Fruit fly (Drosophila melanogaster) whole organism, embryonic: Measurements from ENCODE around the gene CG43233.

ENCODE experiments used
- Ada2b ChIP-seq: fragments of 200-800 bp; sonication (Bioruptor generic); IDR thresholded peaks from 2 replicates; pipeline ENCODE4 v1.3.6; 2022; ENCODE audit warnings: missing biosample characterization, missing genetic modification characterization
- CG10462 ChIP-seq: fragments of 200-800 bp; sonication (Bioruptor generic); optimal IDR thresholded peaks from 2 replicates; lab custom pipeline; 2016; ENCODE audit warnings: missing biosample characterization, missing genetic modification characterization
- CG11504 ChIP-seq: fragments of 200-800 bp; sonication (Bioruptor generic); optimal IDR thresholded peaks from 3 replicates; lab custom pipeline; 2019; ENCODE audit warnings: missing biosample characterization, mild to moderate bottlenecking, missing genetic modification characterization, moderate library complexity
- CG11723 ChIP-seq: fragments of 200-800 bp; sonication (Bioruptor generic); optimal IDR thresholded peaks from 2 replicates; lab custom pipeline; 2017; ENCODE audit warnings: missing biosample characterization, mild to moderate bottlenecking, missing genetic modification characterization
- CG13287 ChIP-seq: fragments of 200-800 bp; sonication (Bioruptor generic); IDR thresholded peaks from 2 replicates; pipeline ENCODE4 v1.3.6; 2022; ENCODE audit warnings: missing biosample characterization, missing genetic modification characterization; ENCODE audit not compliant: partially characterized antibody
- CG13424 ChIP-seq: fragments of 200-800 bp; sonication (Bioruptor generic); optimal IDR thresholded peaks from 2 replicates; lab custom pipeline; 2019; ENCODE audit warnings: missing biosample characterization, mild to moderate bottlenecking, missing genetic modification characterization, moderate library complexity
- CG13775 ChIP-seq: fragments of 200-800 bp; sonication (Bioruptor generic); optimal IDR thresholded peaks from 3 replicates; lab custom pipeline; 2017; ENCODE audit warnings: missing biosample characterization, mild to moderate bottlenecking, missing genetic modification characterization
- CG15269 ChIP-seq: fragments of 200-800 bp; sonication (Bioruptor generic); optimal IDR thresholded peaks from 2 replicates; lab custom pipeline; 2018; ENCODE audit warnings: missing biosample characterization, mild to moderate bottlenecking, missing genetic modification characterization, moderate library complexity
- CG17359 ChIP-seq: fragments of 200-800 bp; sonication (Bioruptor generic); optimal IDR thresholded peaks from 3 replicates; lab custom pipeline; 2018; ENCODE audit warnings: missing biosample characterization, mild to moderate bottlenecking, missing genetic modification characterization, moderate library complexity
- CG17612 ChIP-seq: fragments of 200-800 bp; sonication (Bioruptor generic); IDR thresholded peaks from 2 replicates; pipeline ENCODE4 v1.3.6; 2022; ENCODE audit warnings: missing biosample characterization, missing genetic modification characterization
- CG18619 ChIP-seq: fragments of 200-800 bp; sonication (Bioruptor generic); optimal IDR thresholded peaks from 3 replicates; lab custom pipeline; 2017; ENCODE audit warnings: missing biosample characterization, mild to moderate bottlenecking, missing genetic modification characterization
- CG2889 ChIP-seq: fragments of 200-800 bp; sonication (Bioruptor generic); IDR thresholded peaks from 3 replicates; pipeline ENCODE4 v1.3.6; 2022; ENCODE audit warnings: missing biosample characterization, missing genetic modification characterization
- CG30403 ChIP-seq: fragments of 200-800 bp; sonication (Bioruptor generic); optimal IDR thresholded peaks from 3 replicates; lab custom pipeline; 2016; ENCODE audit warnings: missing biosample characterization, missing genetic modification characterization
- CG30431 ChIP-seq: fragments of 200-800 bp; sonication (Bioruptor generic); optimal IDR thresholded peaks from 2 replicates; lab custom pipeline; 2017; ENCODE audit warnings: missing biosample characterization, missing genetic modification characterization
- CG31365 ChIP-seq: fragments of 200-800 bp; sonication (Bioruptor generic); optimal IDR thresholded peaks from 2 replicates; lab custom pipeline; 2018; ENCODE audit warnings: missing biosample characterization, mild to moderate bottlenecking, missing genetic modification characterization
- CG34376 ChIP-seq: fragments of 200-800 bp; sonication (Bioruptor generic); optimal IDR thresholded peaks from 2 replicates; lab custom pipeline; 2018; ENCODE audit warnings: missing biosample characterization, mild to moderate bottlenecking, missing genetic modification characterization
- CG4854 ChIP-seq: fragments of 200-800 bp; sonication (Bioruptor generic); optimal IDR thresholded peaks from 2 replicates; lab custom pipeline; 2016; ENCODE audit warnings: missing biosample characterization, missing genetic modification characterization, inconsistent platforms
- CG6175 ChIP-seq: fragments of 200-800 bp; sonication (Bioruptor generic); IDR thresholded peaks from 3 replicates; pipeline ENCODE4 v1.3.6; 2022; ENCODE audit warnings: missing biosample characterization, missing genetic modification characterization
- CG7556 ChIP-seq: fragments of 200-800 bp; sonication (Bioruptor generic); optimal IDR thresholded peaks from 2 replicates; lab custom pipeline; 2017; ENCODE audit warnings: missing biosample characterization, mild to moderate bottlenecking, missing genetic modification characterization
- CG9609 ChIP-seq: fragments of 200-800 bp; sonication (Bioruptor generic); optimal IDR thresholded peaks from 3 replicates; lab custom pipeline; 2016; ENCODE audit warnings: missing biosample characterization, missing genetic modification characterization
- CG9876 ChIP-seq: fragments of 200-800 bp; sonication (Bioruptor generic); optimal IDR thresholded peaks from 2 replicates; lab custom pipeline; 2016; ENCODE audit warnings: missing biosample characterization, missing genetic modification characterization
- Dek ChIP-seq: fragments of 200-800 bp; sonication (Bioruptor generic); optimal IDR thresholded peaks from 3 replicates; lab custom pipeline; 2019; ENCODE audit warnings: missing biosample characterization, mild to moderate bottlenecking, missing genetic modification characterization, moderate library complexity
- Dref ChIP-seq: fragments of 200-800 bp; sonication (Bioruptor generic); IDR thresholded peaks from 2 replicates; pipeline ENCODE4 v1.3.6; 2022; ENCODE audit warnings: missing biosample characterization, missing genetic modification characterization
- E2f1 ChIP-seq: fragments of 200-800 bp; sonication (Bioruptor generic); IDR thresholded peaks from 2 replicates; pipeline ENCODE4 v1.3.6; 2022; ENCODE audit warnings: missing biosample characterization, missing genetic modification characterization
- H2.0 ChIP-seq: fragments of 200-800 bp; sonication (Bioruptor generic); IDR thresholded peaks from 2 replicates; pipeline ENCODE4 v1.3.6; 2022; ENCODE audit warnings: missing biosample characterization, missing genetic modification characterization
- HLH4C ChIP-seq: fragments of 200-800 bp; sonication (Bioruptor generic); IDR thresholded peaks from 3 replicates; pipeline ENCODE4 v1.3.6; 2022; ENCODE audit warnings: missing biosample characterization, missing genetic modification characterization; ENCODE audit not compliant: partially characterized antibody
- Hr3 ChIP-seq: fragments of 200-800 bp; sonication (Bioruptor generic); optimal IDR thresholded peaks from 3 replicates; lab custom pipeline; 2016; ENCODE audit warnings: missing biosample characterization, missing genetic modification characterization
- Oli ChIP-seq: fragments of 200-800 bp; sonication (Bioruptor generic); optimal IDR thresholded peaks from 2 replicates; lab custom pipeline; 2018; ENCODE audit warnings: missing biosample characterization, mild to moderate bottlenecking, missing genetic modification characterization, moderate library complexity
- Ptx1 ChIP-seq: fragments of 200-800 bp; sonication (Bioruptor generic); IDR thresholded peaks from 2 replicates; pipeline ENCODE4 v1.3.6; 2022; ENCODE audit warnings: missing biosample characterization, missing genetic modification characterization
- Sox102F ChIP-seq: fragments of 200-800 bp; sonication (Bioruptor generic); optimal IDR thresholded peaks from 2 replicates; lab custom pipeline; 2018; ENCODE audit warnings: missing biosample characterization, mild to moderate bottlenecking, missing genetic modification characterization, moderate library complexity
- Sry-β ChIP-seq: fragments of 200-800 bp; sonication (Bioruptor generic); optimal IDR thresholded peaks from 2 replicates; lab custom pipeline; 2018; ENCODE audit warnings: missing biosample characterization, mild to moderate bottlenecking, missing genetic modification characterization, moderate library complexity
- Sry-δ ChIP-seq: fragments of 200-800 bp; sonication (Bioruptor generic); optimal IDR thresholded peaks from 2 replicates; lab custom pipeline; 2016; ENCODE audit warnings: missing biosample characterization, missing genetic modification characterization
- Xbp1 ChIP-seq: fragments of 200-800 bp; sonication (Bioruptor generic); optimal IDR thresholded peaks from 3 replicates; lab custom pipeline; 2016; ENCODE audit warnings: missing biosample characterization, mild to moderate bottlenecking, missing genetic modification characterization
- Xrp1 ChIP-seq: fragments of 200-800 bp; sonication (Bioruptor generic); IDR thresholded peaks from 2 replicates; pipeline ENCODE4 v1.3.6; 2022; ENCODE audit warnings: missing biosample characterization, missing genetic modification characterization
- ato ChIP-seq: fragments of 200-800 bp; sonication (Bioruptor generic); IDR thresholded peaks from 2 replicates; pipeline ENCODE4 v1.3.6; 2022; ENCODE audit warnings: missing biosample characterization, missing genetic modification characterization; ENCODE audit not compliant: partially characterized antibody
- dysf ChIP-seq: fragments of 200-800 bp; sonication (Bioruptor generic); IDR thresholded peaks from 3 replicates; pipeline ENCODE4 v1.3.6; 2022; ENCODE audit warnings: missing biosample characterization, missing genetic modification characterization
- fd96Cb ChIP-seq: fragments of 200-800 bp; sonication (Bioruptor generic); optimal IDR thresholded peaks from 2 replicates; lab custom pipeline; 2018; ENCODE audit warnings: missing biosample characterization, mild to moderate bottlenecking, missing genetic modification characterization, moderate library complexity
- gem ChIP-seq: fragments of 200-800 bp; sonication (Bioruptor generic); optimal IDR thresholded peaks from 2 replicates; lab custom pipeline; 2019; ENCODE audit warnings: missing biosample characterization, mild to moderate bottlenecking, missing genetic modification characterization, moderate library complexity
- gsb-n ChIP-seq: fragments of 200-800 bp; sonication (Bioruptor generic); optimal IDR thresholded peaks from 3 replicates; lab custom pipeline; 2018; ENCODE audit warnings: missing biosample characterization, mild to moderate bottlenecking, missing genetic modification characterization
- hbn ChIP-seq: fragments of 200-800 bp; sonication (Bioruptor generic); IDR thresholded peaks from 2 replicates; pipeline ENCODE4 v1.3.6; 2022; ENCODE audit warnings: missing biosample characterization, missing genetic modification characterization; ENCODE audit not compliant: partially characterized antibody
- nerfin-2 ChIP-seq: fragments of 200-800 bp; sonication (Bioruptor generic); IDR thresholded peaks from 2 replicates; pipeline ENCODE4 v1.3.6; 2022; ENCODE audit warnings: missing biosample characterization, missing genetic modification characterization; ENCODE audit not compliant: partially characterized antibody
- phol ChIP-seq: fragments of 200-800 bp; sonication (Bioruptor generic); optimal IDR thresholded peaks from 3 replicates; lab custom pipeline; 2018; ENCODE audit warnings: missing biosample characterization, mild to moderate bottlenecking, missing genetic modification characterization, moderate library complexity
- prd ChIP-seq, 3 experiments: fragments of >200 bp in 2 of 3; fragments of 200-800 bp in 1 of 3; sonication (Bioruptor generic) in 1 of 3; optimal IDR thresholded peaks in 2 of 3; IDR thresholded peaks in 1 of 3; 2 replicates in 2 of 3; 3 replicates in 1 of 3; pipeline versions ENCODE4 v1.3.6 to Lab custom; 2017 to 2022; ENCODE audit warnings: missing biosample characterization in 1 of 3, missing genetic modification characterization in 1 of 3
- sqz ChIP-seq: fragments of 200-800 bp; sonication (Bioruptor generic); optimal IDR thresholded peaks from 3 replicates; lab custom pipeline; 2018; ENCODE audit warnings: missing biosample characterization, mild to moderate bottlenecking, missing genetic modification characterization
- tap ChIP-seq: fragments of 200-800 bp; optimal IDR thresholded peaks from 3 replicates; lab custom pipeline; 2019; ENCODE audit warnings: missing biosample characterization, mild to moderate bottlenecking, missing genetic modification characterization, moderate library complexity
- tgo ChIP-seq: fragments of 200-800 bp; sonication (Bioruptor generic); IDR thresholded peaks from 3 replicates; pipeline ENCODE4 v1.3.6; 2022; ENCODE audit warnings: missing biosample characterization, missing genetic modification characterization
- tin ChIP-seq: fragments of 200-800 bp; sonication (Bioruptor generic); optimal IDR thresholded peaks from 3 replicates; lab custom pipeline; 2016; ENCODE audit warnings: missing biosample characterization, missing genetic modification characterization
- trem ChIP-seq: fragments of 200-800 bp; optimal IDR thresholded peaks from 3 replicates; lab custom pipeline; 2019; ENCODE audit warnings: missing biosample characterization, mild to moderate bottlenecking, missing genetic modification characterization, moderate library complexity
- wor ChIP-seq: fragments of 200-800 bp; sonication (Bioruptor generic); IDR thresholded peaks from 2 replicates; pipeline ENCODE4 v1.3.6; 2022; ENCODE audit warnings: missing biosample characterization, missing genetic modification characterization
- zf30C ChIP-seq: fragments of 200-800 bp; sonication (Bioruptor generic); optimal IDR thresholded peaks from 3 replicates; lab custom pipeline; 2018; ENCODE audit warnings: missing biosample characterization, mild to moderate bottlenecking, missing genetic modification characterization

Gene CG43233

dm6 chr2L:20479694-20480093, 6.5 kb upstream of the CG43233 start (continued):
- TF ChIP-seq CG17359 (tag; lab: Kevin White, UChicago): peak; percentile 12
- TF ChIP-seq nerfin-2: no peak
- 0 out of 2 replicates have a peak, but pooled peaks have one; percentile 28 for TF ChIP-seq Ptx1 (GFP tag; lab: Robert Waterston, UW)
- no peak for TF ChIP-seq CG30431 (GFP tag; lab: Kevin White, UChicago)
- no peak for TF ChIP-seq tap (tag; lab: Kevin White, UChicago)
- no peak for TF ChIP-seq CG13775
- TF ChIP-seq Hr3: no peak
- no peak for TF ChIP-seq CG18619 (GFP tag; lab: Kevin White, UChicago)
- TF ChIP-seq sqz (GFP tag; lab: Kevin White, UChicago): no peak
- TF ChIP-seq Dek (tag; lab: Kevin White, UChicago): no peak
- 0 out of 2 replicates have a peak, but pooled peaks have one; percentile 15 for TF ChIP-seq Ada2b
- no peak for TF ChIP-seq Oli (tag; lab: Kevin White, UChicago)
- TF ChIP-seq CG7556 (GFP tag; lab: Kevin White, UChicago): no peak
- TF ChIP-seq Dref (GFP tag; lab: Robert Waterston, UW): no peak
- TF ChIP-seq Xbp1 (GFP tag; lab: Kevin White, UChicago): no peak
- no peak for TF ChIP-seq CG13287
- no peak for TF ChIP-seq CG9876 (GFP tag; lab: Kevin White, UChicago)
- no peak for TF ChIP-seq CG11723
- no peak for TF ChIP-seq wor (GFP tag; lab: Robert Waterston, UW)
- no peak for TF ChIP-seq ato (GFP tag; lab: Robert Waterston, UW)
- TF ChIP-seq CG17612: no peak
- TF ChIP-seq zf30C (GFP tag; lab: Kevin White, UChicago): peak; percentile 2
- peak; percentile 13 for TF ChIP-seq Sox102F
- no peak for TF ChIP-seq CG15269 (tag; lab: Kevin White, UChicago)
- TF ChIP-seq Sry-β: no peak
- TF ChIP-seq tgo (GFP tag; lab: Robert Waterston, UW): 0 out of 3 replicates have a peak, but pooled peaks have one; percentile 17
- 0 out of 2 replicates have a peak, but pooled peaks have one; percentile 13 for TF ChIP-seq Xrp1 (GFP tag; lab: Robert Waterston, UW)
- no peak for TF ChIP-seq prd (optimal IDR thresholded peaks at IDR 0.05; lab: Kevin White, UChicago)
- TF ChIP-seq prd (GFP tag; IDR thresholded peaks at IDR 0.05; lab: Robert Waterston, UW): peak; percentile 45; the same call in 1 of the 3 replicates
- TF ChIP-seq CG2889: no peak
- TF ChIP-seq Sry-δ (GFP tag; lab: Kevin White, UChicago): no peak
- TF ChIP-seq CG34376 (GFP tag; lab: Kevin White, UChicago): no peak
- no peak for TF ChIP-seq CG9609 (GFP tag; lab: Kevin White, UChicago)
- TF ChIP-seq CG31365 (tag; lab: Kevin White, UChicago): no peak
- TF ChIP-seq gsb-n (tag; lab: Kevin White, UChicago): no peak
- TF ChIP-seq H2.0 (GFP tag; lab: Robert Waterston, UW): 0 out of 2 replicates have a peak, but pooled peaks have one; percentile 6
- TF ChIP-seq hbn: no peak
- peak; percentile 12 for TF ChIP-seq CG11504
- no peak for TF ChIP-seq fd96Cb (tag; lab: Kevin White, UChicago)
- no peak for TF ChIP-seq CG30403
- no peak for TF ChIP-seq CG4854 (GFP tag; lab: Kevin White, UChicago)
- TF ChIP-seq gem (tag; lab: Kevin White, UChicago): peak; percentile 33
- 0 out of 2 replicates have a peak, but pooled peaks have one; percentile 8 for TF ChIP-seq E2f1 (GFP tag; lab: Robert Waterston, UW)
- no peak for TF ChIP-seq CG10462
- no peak for TF ChIP-seq tin (GFP tag; lab: Kevin White, UChicago)
- no peak for TF ChIP-seq HLH4C
- no peak for TF ChIP-seq phol (tag; lab: Kevin White, UChicago)
- TF ChIP-seq dysf: peak; percentile 41; the same call in 1 of the 3 replicates
- no peak for TF ChIP-seq CG13424 (tag; lab: Kevin White, UChicago)
- TF ChIP-seq trem (tag; lab: Kevin White, UChicago): no peak
- TF ChIP-seq CG6175 (GFP tag; lab: Robert Waterston, UW): no peak
